Worm (Caenorhabditis elegans) whole organism, young adult: ENCODE results near the gene fut-3.

Experiments
- Y53G8AR.9 ChIP-seq: fragments of 200-800 bp; sonication (Bioruptor generic); conservative IDR thresholded peaks from 2 replicates; pipeline ENCODE4 v1.3.6; 2022; ENCODE audit warnings: missing genetic modification reagents, missing genetic modification characterization, missing compliant biosample characterization
- bed-1 ChIP-seq: fragments of 200-800 bp; sonication (Bioruptor generic); IDR thresholded peaks from 2 replicates; pipeline ENCODE4 v1.3.6; 2022; ENCODE audit warnings: missing genetic modification reagents, missing genetic modification characterization, missing compliant biosample characterization
- cebp-1 ChIP-seq, 2 experiments: fragments of 200-800 bp in 1 of 2; sonication (Bioruptor generic) in 1 of 2; sonication (generic microtip) in 1 of 2; IDR thresholded peaks in 1 of 2; optimal IDR thresholded peaks in 1 of 2; 2 replicates each; pipeline versions ENCODE4 v1.3.6 to Lab custom; 2017 to 2022; ENCODE audit warnings: missing compliant biosample characterization in 2 of 2, missing genetic modification characterization in 2 of 2, mild to moderate bottlenecking in 1 of 2, missing genetic modification reagents in 1 of 2, moderate library complexity in 1 of 2
- efl-1 ChIP-seq: fragments of 150-350 bp; optimal IDR thresholded peaks from 2 replicates; lab custom pipeline; 2014; ENCODE audit warnings: missing biosample characterization, missing genetic modification reagents, missing genetic modification characterization
- lsl-1 ChIP-seq: fragments of 200-800 bp; sonication (Bioruptor generic); optimal IDR thresholded peaks from 2 replicates; lab custom pipeline; 2018; ENCODE audit warnings: mild to moderate bottlenecking, missing genetic modification characterization, moderate library complexity, missing compliant biosample characterization
- nfya-1 ChIP-seq: sonication (generic microtip); optimal IDR thresholded peaks from 2 replicates; lab custom pipeline; 2017; ENCODE audit warnings: antibody characterized with exemption, missing compliant biosample characterization, missing genetic modification characterization, borderline replicate concordance; ENCODE audit not compliant: insufficient read depth
- sea-2 ChIP-seq: fragments of 200-800 bp; sonication (Bioruptor generic); IDR thresholded peaks from 2 replicates; pipeline ENCODE4 v1.3.6; 2022; ENCODE audit warnings: missing genetic modification characterization, missing compliant biosample characterization
- sptf-2 ChIP-seq: fragments of 200-800 bp; sonication (Bioruptor generic); optimal IDR thresholded peaks from 2 replicates; lab custom pipeline; 2018; ENCODE audit warnings: mild to moderate bottlenecking, missing genetic modification characterization, missing compliant biosample characterization

DNA sequence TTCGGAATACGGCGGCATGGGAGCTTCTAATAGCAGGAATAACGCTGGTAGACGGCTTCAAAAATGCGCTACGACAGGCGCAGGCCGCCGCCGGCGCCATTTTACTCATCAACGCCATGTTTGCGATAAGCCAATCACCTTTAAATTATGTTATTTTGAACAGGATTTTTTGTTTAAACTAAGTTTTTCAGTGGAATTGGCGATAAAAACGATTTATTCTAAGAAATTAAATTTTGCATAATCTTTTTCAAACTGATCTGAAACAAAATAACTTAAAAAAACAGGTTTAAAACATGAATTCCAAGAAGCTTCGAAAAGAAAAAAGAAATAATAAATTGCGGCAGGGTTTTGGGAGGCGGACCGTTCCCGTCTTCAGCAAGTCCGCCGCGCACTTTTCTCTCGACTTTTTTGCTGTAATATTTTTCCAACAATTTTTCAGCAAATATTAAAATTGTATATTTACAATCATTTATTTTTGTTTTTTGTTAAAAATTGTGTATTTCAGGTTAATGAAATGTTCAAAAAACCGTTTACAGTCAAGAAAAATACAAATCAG, 31.7 kb upstream of the fut-3 start, which contains the start of the genes ndub-5 and eif-2D:
- TF ChIP-seq bed-1 (no peak), Y53G8AR.9 (no peak), sea-2 (no peak), sptf-2 (GFP tag; lab: Kevin White, UChicago) (no peak), efl-1 (GFP tag; lab: Kevin White, UChicago) (no peak), cebp-1 (GFP tag; IDR thresholded peaks at IDR 0.05; lab: Robert Waterston, UW) (no peak), cebp-1 (tag; optimal IDR thresholded peaks at IDR 0.05; lab: Kevin White, UChicago) (no peak), lsl-1 (GFP tag; lab: Kevin White, UChicago) (no peak), nfya-1 (no peak)
